Worm (Caenorhabditis elegans): ENCODE measurements around the gene lurp-1.

lurp-1 gene

DNA sequence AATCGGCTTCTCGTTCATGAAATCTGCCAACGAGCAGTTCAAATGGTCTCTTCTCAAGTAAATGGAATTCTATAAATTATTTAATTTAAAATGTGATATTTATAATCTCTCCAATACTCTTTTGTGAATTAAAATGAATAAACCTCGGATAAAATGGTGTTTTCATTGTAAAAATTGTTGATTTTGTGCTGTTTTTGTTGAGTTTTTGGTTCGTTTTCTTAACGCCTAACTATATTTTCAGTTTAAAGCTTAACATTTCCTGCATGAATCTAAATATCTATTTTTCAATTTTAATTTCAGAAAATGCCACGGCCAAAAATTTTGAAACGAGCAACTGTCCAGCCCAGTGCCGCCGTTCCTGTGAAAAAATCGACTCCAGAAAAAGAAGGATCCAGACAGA lies 7.1 kb upstream of the lurp-1 start, which contains the start of gene orc-2:
Gene orc-2, plus strand, starts transcription at position 301 of the 400 bp plus-strand sequence.
- TF ChIP-seq ztf-29 (GFP tag; IDR thresholded peaks at IDR 0.05), result no peak
- TF ChIP-seq flt-1 (GFP tag; IDR thresholded peaks at IDR 0.05), result no peak
- no peak for TF ChIP-seq ztf-23 (GFP tag; IDR thresholded peaks at IDR 0.05)
- TF ChIP-seq tab-1 (GFP tag; IDR thresholded peaks at IDR 0.05), result no peak
- TF ChIP-seq ref-1 (GFP tag; conservative IDR thresholded peaks at IDR 0.05), result no peak

DNA sequence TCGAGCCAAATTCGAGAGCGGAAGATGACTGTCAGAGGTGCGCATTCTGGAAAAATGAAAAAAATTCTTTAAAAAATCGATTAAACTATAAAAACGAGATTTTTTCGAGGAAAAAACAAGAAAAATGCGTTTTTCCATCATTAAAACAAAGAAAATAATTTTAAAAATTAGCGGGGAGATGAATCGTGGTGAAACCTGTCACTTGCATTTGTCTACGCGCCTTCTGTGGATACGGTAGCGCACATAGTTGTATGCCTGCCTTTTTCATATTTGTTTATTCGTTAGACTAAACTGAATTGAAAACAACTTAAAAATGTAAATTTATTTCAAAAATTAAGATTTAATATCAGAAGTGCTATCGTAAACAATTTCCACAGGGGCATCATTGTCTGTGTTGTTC lies 3.7 kb downstream of the lurp-1 start, which contains the start of gene egg-3:
Gene egg-3, minus strand, starts transcription at position 46 of the 400 bp plus-strand sequence.
- TF ChIP-seq med-1 (GFP tag; optimal IDR thresholded peaks at IDR 0.05; ENCODE audit: insufficient read depth), result no peak
- TF ChIP-seq klf-2 (GFP tag; conservative IDR thresholded peaks at IDR 0.05), result no peak
- TF ChIP-seq ztf-23 (GFP tag; IDR thresholded peaks at IDR 0.05), result no peak

DNA sequence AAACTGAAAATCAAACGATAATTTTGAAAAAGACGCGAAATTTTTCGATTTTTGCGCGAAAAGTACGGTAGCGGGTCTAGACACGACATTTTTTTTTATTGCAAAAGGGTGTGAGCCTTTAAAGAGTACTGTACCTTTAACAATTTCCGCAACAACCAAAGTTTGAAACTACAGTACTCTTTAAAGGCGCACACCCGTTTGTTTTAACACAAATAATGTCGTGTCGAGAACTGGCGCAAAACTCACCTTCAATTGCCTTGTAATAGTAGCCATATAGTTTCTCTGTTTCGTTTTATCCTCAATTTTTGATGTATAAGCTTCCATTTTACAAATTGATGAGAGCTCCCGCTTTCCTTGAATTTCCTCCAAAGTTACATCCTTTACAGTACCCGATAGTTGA lies 4.5 kb downstream of the lurp-1 start:
- TF ChIP-seq ref-1 (GFP tag; conservative IDR thresholded peaks at IDR 0.05), result no peak
- TF ChIP-seq klf-2 (GFP tag; conservative IDR thresholded peaks at IDR 0.05), result no peak
- no peak for TF ChIP-seq ztf-29 (GFP tag; IDR thresholded peaks at IDR 0.05)
- TF ChIP-seq med-1 (GFP tag; optimal IDR thresholded peaks at IDR 0.05; ENCODE audit: insufficient read depth), result no peak
- TF ChIP-seq cog-1 (tag; optimal IDR thresholded peaks at IDR 0.05), result no peak
- TF ChIP-seq tab-1 (GFP tag; IDR thresholded peaks at IDR 0.05), result no peak
- TF ChIP-seq ztf-23 (GFP tag; IDR thresholded peaks at IDR 0.05), result no peak
- TF ChIP-seq T22C8.4 (GFP tag; IDR thresholded peaks at IDR 0.05), result no peak
- TF ChIP-seq flt-1 (GFP tag; IDR thresholded peaks at IDR 0.05), result no peak

DNA sequence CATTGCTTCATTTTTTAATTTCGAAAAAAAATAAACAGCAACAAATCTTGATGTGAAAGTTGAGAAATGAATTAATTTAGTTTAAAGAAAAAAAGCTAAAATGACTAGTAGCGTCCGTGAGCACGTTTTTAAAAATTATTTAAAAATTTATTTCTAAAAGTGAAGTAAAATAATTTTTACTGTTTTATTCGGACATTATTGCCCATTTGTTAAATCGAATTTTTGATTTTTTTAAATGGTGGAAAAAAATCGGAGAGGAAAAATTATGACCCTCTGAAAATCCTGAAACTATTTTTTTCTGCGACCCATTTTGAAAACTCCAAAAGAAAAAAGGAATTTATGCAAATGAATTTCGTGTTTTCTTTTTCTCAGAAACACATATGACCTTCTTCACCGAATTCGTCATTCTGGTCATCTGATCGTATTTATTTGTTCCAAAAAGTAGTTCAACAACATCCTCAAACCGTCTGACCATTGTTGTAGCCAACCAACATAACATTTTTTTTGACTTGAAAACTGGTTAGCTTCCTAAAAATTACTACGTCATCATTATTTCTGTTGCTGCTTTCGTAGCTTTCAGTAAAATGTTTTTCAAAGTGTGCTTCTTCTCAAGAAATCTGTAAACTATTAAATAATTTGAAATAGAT lies 5.3 kb downstream of the lurp-1 start, which contains the start of gene F44F4.3:
Gene F44F4.3, minus strand, starts transcription at position 51 of the 647 bp plus-strand sequence.
- TF ChIP-seq klf-2 (GFP tag; conservative IDR thresholded peaks at IDR 0.05) (no peak), flt-1 (GFP tag; IDR thresholded peaks at IDR 0.05) (no peak), cog-1 (tag; optimal IDR thresholded peaks at IDR 0.05) (no peak), ref-1 (GFP tag; conservative IDR thresholded peaks at IDR 0.05) (no peak), tab-1 (GFP tag; IDR thresholded peaks at IDR 0.05) (no peak), ztf-23 (GFP tag; IDR thresholded peaks at IDR 0.05) (no peak), T22C8.4 (GFP tag; IDR thresholded peaks at IDR 0.05) (no peak), med-1 (GFP tag; optimal IDR thresholded peaks at IDR 0.05; ENCODE audit: insufficient read depth) (no peak), ztf-29 (GFP tag; IDR thresholded peaks at IDR 0.05) (no peak)

DNA sequence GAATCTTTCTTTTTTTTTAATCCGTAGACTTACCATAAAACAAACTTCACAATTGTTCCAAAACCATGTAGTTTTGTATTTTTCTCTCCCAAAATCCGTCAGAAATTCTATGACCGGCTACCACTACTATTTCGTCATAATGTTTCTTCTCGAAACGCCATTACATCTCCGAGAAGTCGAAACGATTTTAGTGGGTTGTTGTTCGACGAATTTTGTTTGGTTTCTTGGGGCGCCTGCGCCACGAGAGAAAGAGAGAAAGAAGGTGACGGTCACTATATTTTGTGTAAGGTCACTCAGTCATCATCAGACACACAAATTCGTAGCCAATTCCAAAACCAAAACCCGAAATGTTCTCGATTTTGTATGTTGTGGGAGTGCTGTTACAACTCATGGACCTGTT lies 6.4 kb downstream of the lurp-1 start:
- TF ChIP-seq ztf-29 (GFP tag; IDR thresholded peaks at IDR 0.05), result no peak
- no peak for TF ChIP-seq tab-1 (GFP tag; IDR thresholded peaks at IDR 0.05)
- TF ChIP-seq cog-1 (tag; optimal IDR thresholded peaks at IDR 0.05), result no peak
- no peak for TF ChIP-seq med-1 (GFP tag; optimal IDR thresholded peaks at IDR 0.05; ENCODE audit: insufficient read depth)

DNA sequence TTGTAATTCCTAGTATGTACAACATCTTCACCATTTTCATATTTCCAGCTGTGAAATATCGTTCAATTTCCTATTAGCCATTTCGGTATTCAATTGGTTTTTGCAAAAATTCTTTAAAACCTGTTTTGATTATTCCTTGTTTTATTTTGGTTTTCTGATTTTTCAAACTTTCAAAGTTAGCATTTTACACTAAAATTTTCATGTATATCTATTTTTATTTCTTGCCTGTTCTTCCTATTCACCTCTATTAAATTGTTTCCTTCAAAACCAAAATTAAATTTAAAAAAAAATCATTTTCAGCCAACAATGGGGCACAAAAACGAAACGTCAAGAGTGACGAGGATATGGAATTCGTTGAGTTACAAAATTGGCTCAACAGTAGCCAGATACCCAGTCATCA lies 8.3 kb downstream of the lurp-1 start, which contains the start of gene ptr-8:
Gene ptr-8, plus strand, starts transcription at position 301 of the 400 bp plus-strand sequence.
- TF ChIP-seq med-1 (GFP tag; optimal IDR thresholded peaks at IDR 0.05; ENCODE audit: insufficient read depth) (no peak), cog-1 (tag; optimal IDR thresholded peaks at IDR 0.05) (no peak), tab-1 (GFP tag; IDR thresholded peaks at IDR 0.05) (no peak)

DNA sequence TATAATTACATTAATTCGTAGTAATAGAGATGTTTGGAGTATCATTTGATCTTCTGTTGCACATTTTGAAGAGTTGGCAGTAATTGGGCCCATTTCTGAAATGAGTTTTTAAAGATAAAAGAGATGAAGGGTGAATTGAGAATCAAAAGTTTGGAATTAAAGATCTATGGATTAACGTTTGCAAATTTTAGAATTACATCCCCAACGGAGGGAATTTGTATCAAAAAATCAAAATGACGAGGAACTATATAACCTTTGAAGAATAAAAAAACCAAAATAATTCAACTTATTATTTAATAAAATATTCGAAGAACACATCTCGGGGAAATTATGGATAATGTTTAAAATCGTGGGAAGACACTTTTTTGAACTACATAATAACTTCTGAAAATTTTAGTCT lies 14.3 kb downstream of the lurp-1 start, which contains the start of gene sra-10:
Gene sra-10, minus strand, starts transcription at position 101 of the 400 bp plus-strand sequence.
- TF ChIP-seq klf-2 (GFP tag; conservative IDR thresholded peaks at IDR 0.05) (no peak), ref-1 (GFP tag; conservative IDR thresholded peaks at IDR 0.05) (no peak), cog-1 (tag; optimal IDR thresholded peaks at IDR 0.05) (no peak), ztf-23 (GFP tag; IDR thresholded peaks at IDR 0.05) (no peak), tab-1 (GFP tag; IDR thresholded peaks at IDR 0.05) (no peak), ztf-29 (GFP tag; IDR thresholded peaks at IDR 0.05) (no peak), T22C8.4 (GFP tag; IDR thresholded peaks at IDR 0.05) (no peak), flt-1 (GFP tag; IDR thresholded peaks at IDR 0.05) (no peak), med-1 (GFP tag; optimal IDR thresholded peaks at IDR 0.05; ENCODE audit: insufficient read depth) (no peak)

DNA sequence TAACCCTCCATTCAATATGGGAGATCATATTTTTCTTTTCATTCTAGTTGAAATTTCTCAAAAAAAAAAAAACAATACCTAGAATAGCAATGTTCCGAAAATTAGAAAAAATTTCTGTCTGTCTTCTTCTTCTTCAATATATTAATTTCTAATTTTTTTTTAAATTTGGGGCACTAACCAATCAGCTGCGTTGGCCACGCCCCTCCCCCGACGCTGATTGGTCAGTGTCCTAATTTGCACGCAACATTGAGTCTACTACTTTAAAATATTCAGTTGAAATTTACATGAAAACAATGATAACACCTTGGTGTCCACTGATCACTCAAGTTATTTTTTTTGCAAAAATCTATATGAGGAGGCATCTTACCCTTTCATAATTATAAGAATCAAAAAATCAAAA lies 15.2 kb downstream of the lurp-1 start:
- TF ChIP-seq T22C8.4 (GFP tag; IDR thresholded peaks at IDR 0.05), result no peak
- no peak for TF ChIP-seq ref-1 (GFP tag; conservative IDR thresholded peaks at IDR 0.05)
- no peak for TF ChIP-seq ztf-29 (GFP tag; IDR thresholded peaks at IDR 0.05)
- TF ChIP-seq klf-2 (GFP tag; conservative IDR thresholded peaks at IDR 0.05), result no peak
- TF ChIP-seq med-1 (GFP tag; optimal IDR thresholded peaks at IDR 0.05; ENCODE audit: insufficient read depth), result no peak
- TF ChIP-seq tab-1 (GFP tag; IDR thresholded peaks at IDR 0.05), result no peak
- no peak for TF ChIP-seq flt-1 (GFP tag; IDR thresholded peaks at IDR 0.05)
- no peak for TF ChIP-seq cog-1 (tag; optimal IDR thresholded peaks at IDR 0.05)
- TF ChIP-seq ztf-23 (GFP tag; IDR thresholded peaks at IDR 0.05), result no peak

DNA sequence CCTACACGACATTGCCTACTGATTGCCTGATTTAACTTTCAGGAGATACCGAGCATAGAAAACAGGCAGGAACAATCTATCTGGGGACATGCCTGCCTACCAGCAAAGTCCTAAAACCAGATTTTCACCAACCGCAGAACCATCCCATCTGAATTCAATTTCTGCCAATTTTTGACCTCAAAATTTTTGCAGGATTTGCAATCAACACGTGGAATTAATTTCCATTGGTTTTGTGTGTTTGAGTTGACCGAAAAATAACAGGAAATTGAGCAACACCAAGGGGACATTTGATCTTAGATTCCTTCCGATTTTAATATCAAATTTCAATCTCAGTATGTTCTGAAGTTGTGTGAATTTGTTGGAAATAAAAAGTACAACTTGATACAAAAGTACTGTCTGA lies 18.3 kb downstream of the lurp-1 start:
- TF ChIP-seq ztf-23 (GFP tag; IDR thresholded peaks at IDR 0.05) (no peak), flt-1 (GFP tag; IDR thresholded peaks at IDR 0.05) (no peak), ztf-29 (GFP tag; IDR thresholded peaks at IDR 0.05) (no peak), tab-1 (GFP tag; IDR thresholded peaks at IDR 0.05) (no peak), T22C8.4 (GFP tag; IDR thresholded peaks at IDR 0.05) (no peak), med-1 (GFP tag; optimal IDR thresholded peaks at IDR 0.05; ENCODE audit: insufficient read depth) (no peak), cog-1 (tag; optimal IDR thresholded peaks at IDR 0.05) (no peak)

DNA sequence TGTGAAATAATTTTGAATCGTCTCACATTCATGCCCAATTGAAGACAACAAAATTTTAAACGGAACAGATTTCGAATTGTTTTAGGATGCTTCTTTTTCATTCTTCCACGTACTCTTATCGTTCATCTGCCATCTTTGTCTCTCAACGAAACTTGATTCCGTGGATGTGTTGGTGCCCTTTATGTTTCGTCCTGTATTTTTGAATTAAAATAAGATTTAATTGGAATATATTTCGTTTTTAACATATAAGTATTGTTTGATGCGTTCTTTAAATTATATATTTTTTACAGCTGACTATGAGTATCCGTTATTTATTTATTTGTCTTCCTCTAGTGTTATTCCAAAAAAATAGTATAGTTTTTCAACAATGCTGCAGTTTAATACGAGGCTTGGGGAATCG lies 21.4 kb downstream of the lurp-1 start, which contains the start of gene gly-1:
Gene gly-1, minus strand, starts transcription at position 101 of the 400 bp plus-strand sequence.
- no peak for TF ChIP-seq ref-1 (GFP tag; conservative IDR thresholded peaks at IDR 0.05)
- no peak for TF ChIP-seq med-1 (GFP tag; optimal IDR thresholded peaks at IDR 0.05; ENCODE audit: insufficient read depth)
- no peak for TF ChIP-seq klf-2 (GFP tag; conservative IDR thresholded peaks at IDR 0.05)
- no peak for TF ChIP-seq tab-1 (GFP tag; IDR thresholded peaks at IDR 0.05)
- no peak for TF ChIP-seq ztf-23 (GFP tag; IDR thresholded peaks at IDR 0.05)
- no peak for TF ChIP-seq ztf-29 (GFP tag; IDR thresholded peaks at IDR 0.05)
- TF ChIP-seq flt-1 (GFP tag; IDR thresholded peaks at IDR 0.05), result no peak
- no peak for TF ChIP-seq T22C8.4 (GFP tag; IDR thresholded peaks at IDR 0.05)
- TF ChIP-seq cog-1 (tag; optimal IDR thresholded peaks at IDR 0.05), result no peak
